Fruit fly (Drosophila melanogaster): ENCODE results near the gene Taf12.

DNA sequence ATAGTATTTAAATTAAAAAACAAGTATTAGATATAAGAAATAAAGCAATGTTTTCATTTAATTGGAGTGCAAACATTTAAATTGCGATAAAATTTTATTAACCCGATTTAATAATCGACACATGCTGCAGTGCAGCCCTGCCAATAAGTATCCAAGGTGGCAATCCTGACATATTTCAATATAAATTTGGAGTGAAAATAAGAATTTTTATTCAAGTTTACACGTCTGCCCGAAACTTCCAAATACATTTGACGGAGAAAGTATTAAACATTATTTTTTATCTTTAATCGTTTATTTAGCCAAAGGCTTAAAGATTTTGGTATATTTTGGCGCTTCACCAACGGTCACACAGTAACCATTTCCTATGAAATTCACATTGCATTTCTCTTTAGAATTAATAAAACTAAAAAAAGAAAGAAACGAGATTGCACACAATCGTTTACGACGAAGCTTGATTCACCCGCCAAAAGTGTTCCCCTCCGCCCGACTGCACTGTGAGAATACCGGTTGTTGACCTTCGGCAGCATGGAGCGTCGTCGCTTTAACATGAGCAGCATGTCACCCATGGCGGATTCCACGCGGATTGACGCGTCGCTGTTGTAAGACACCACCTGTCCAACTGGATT lies 51.0 kb downstream of the Taf12 start, which contains the start of gene CG14712:
- peak; percentile 9 for TF ChIP-seq Crg-1 (GFP tag; optimal IDR thresholded peaks at IDR 0.05)
- no peak for TF ChIP-seq tj (GFP tag; optimal IDR thresholded peaks at IDR 0.05)
- TF ChIP-seq CG12768 (GFP tag; optimal IDR thresholded peaks at IDR 0.05): no peak
- TF ChIP-seq cnc (optimal IDR thresholded peaks at IDR 0.05): no peak
- TF ChIP-seq CG33017 (tag; optimal IDR thresholded peaks at IDR 0.05): no peak
- TF ChIP-seq toe (GFP tag; optimal IDR thresholded peaks at IDR 0.05): no peak
- TF ChIP-seq Hr96 (GFP tag; optimal IDR thresholded peaks at IDR 0.05): no peak
- peak; percentile 63 for TF ChIP-seq Mnt (GFP tag; optimal IDR thresholded peaks at IDR 0.05)
- TF ChIP-seq kay (GFP tag; ENCODE audit: borderline replicate concordance): no peak
- TF ChIP-seq ovo (GFP tag; optimal IDR thresholded peaks at IDR 0.05): no peak
- peak; percentile 55 for TF ChIP-seq CG7101 (tag; optimal IDR thresholded peaks at IDR 0.05)
- TF ChIP-seq bab1 (GFP tag; optimal IDR thresholded peaks at IDR 0.05): peak; percentile 47
- TF ChIP-seq pad (GFP tag; optimal IDR thresholded peaks at IDR 0.05): peak; percentile 19
- TF ChIP-seq CG7045 (GFP tag; optimal IDR thresholded peaks at IDR 0.05): no peak

Measured in whole organism, adult.